Worm (Caenorhabditis elegans) whole organism, L3 larva: ENCODE data around the gene T02H6.1.

ENCODE experiments used
- R02D3.7 ChIP-seq: fragments of 150-350 bp; optimal IDR thresholded peaks from 2 replicates; lab custom pipeline; 2014; ENCODE audit warnings: missing biosample characterization, missing genetic modification characterization
- egl-27 ChIP-seq: sonication (generic microtip); optimal IDR thresholded peaks from 4 replicates; lab custom pipeline; 2017; ENCODE audit warnings: missing biosample characterization, missing genetic modification reagents, missing genetic modification characterization
- elt-1 ChIP-seq: fragments of 150-350 bp; optimal IDR thresholded peaks from 2 replicates; lab custom pipeline; 2014; ENCODE audit warnings: missing biosample characterization, missing genetic modification characterization
- jun-1 ChIP-seq: fragments of 150-350 bp; optimal IDR thresholded peaks from 2 replicates; lab custom pipeline; 2014; ENCODE audit warnings: missing biosample characterization, missing genetic modification reagents, missing genetic modification characterization
- mdl-1 ChIP-seq: fragments of 150-350 bp; optimal IDR thresholded peaks from 2 replicates; lab custom pipeline; 2014; ENCODE audit warnings: missing biosample characterization, missing genetic modification characterization
- nhr-11 ChIP-seq: fragments of 150-350 bp; optimal IDR thresholded peaks from 2 replicates; lab custom pipeline; 2014; ENCODE audit warnings: missing biosample characterization, missing genetic modification characterization
- nhr-237 ChIP-seq: fragments of 150-350 bp; optimal IDR thresholded peaks from 2 replicates; lab custom pipeline; 2014; ENCODE audit warnings: missing biosample characterization, missing genetic modification characterization
- nhr-28 ChIP-seq: fragments of 150-350 bp; optimal IDR thresholded peaks from 2 replicates; lab custom pipeline; 2014; ENCODE audit warnings: missing biosample characterization, missing genetic modification characterization
- tbx-2 ChIP-seq: sonication (generic microtip); optimal IDR thresholded peaks from 2 replicates; lab custom pipeline; 2016; ENCODE audit warnings: mild to moderate bottlenecking, missing genetic modification characterization, missing compliant biosample characterization
- unc-62 ChIP-seq: fragments of 150-350 bp; sonication (generic microtip); optimal IDR thresholded peaks from 4 replicates; lab custom pipeline; 2014; ENCODE audit warnings: missing biosample characterization, missing genetic modification reagents, missing genetic modification characterization
- ztf-4 ChIP-seq: fragments of 150-350 bp; optimal IDR thresholded peaks from 2 replicates; lab custom pipeline; 2014; ENCODE audit warnings: missing biosample characterization, missing genetic modification characterization

- no peak for TF ChIP-seq nhr-28 (tag; lab: Kevin White, UChicago)
- TF ChIP-seq tbx-2 (tag; lab: Kevin White, UChicago) = no peak
- TF ChIP-seq jun-1 (tag; lab: Kevin White, UChicago) = no peak
- TF ChIP-seq elt-1 (tag; lab: Kevin White, UChicago) = no peak
- no peak for TF ChIP-seq nhr-237
- TF ChIP-seq ztf-4 = no peak
- TF ChIP-seq egl-27 (tag; lab: Kevin White, UChicago) = no peak
- TF ChIP-seq mdl-1 = no peak
- TF ChIP-seq unc-62 (GFP tag; lab: Kevin White, UChicago) = no peak
- TF ChIP-seq R02D3.7 (tag; lab: Kevin White, UChicago) = no peak
- TF ChIP-seq nhr-11 (tag; lab: Kevin White, UChicago) = no peak
Observed at ce11 chrII:680612-681011, 28.6 kb upstream of the T02H6.1 start, which contains the start of the genes T02H6.10 and T02H6.8.
